Worm (Caenorhabditis elegans): ENCODE measurements around the gene sto-4.

DNA sequence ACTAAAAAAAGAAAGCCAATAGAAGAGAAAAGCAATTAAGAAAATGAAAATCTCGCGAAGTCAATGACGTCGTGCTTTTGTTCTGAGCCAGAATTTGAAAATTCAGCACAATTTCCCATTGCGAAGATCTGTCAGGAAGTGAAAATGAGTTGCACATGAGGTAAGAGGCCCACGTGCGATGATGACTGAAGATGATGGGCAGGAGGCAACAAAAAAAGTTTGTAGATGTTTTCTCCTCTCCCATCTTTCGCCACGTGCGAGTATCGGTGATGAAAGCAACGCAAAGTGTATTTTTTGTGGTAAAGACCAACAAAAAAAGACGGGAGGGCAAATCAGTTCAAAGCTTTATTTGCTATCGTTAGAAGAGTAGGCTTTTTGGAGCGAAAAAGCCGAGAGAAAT lies 18.1 kb downstream of the sto-4 start:
- TF ChIP-seq pha-4 (GFP tag; IDR thresholded peaks at IDR 0.05) (no peak), pha-4 (tag; optimal IDR thresholded peaks at IDR 0.05) (no peak), lin-13 (GFP tag; optimal IDR thresholded peaks at IDR 0.05) (no peak), snpc-4 (tag; optimal IDR thresholded peaks at IDR 0.05) (no peak), nhr-237 (tag; optimal IDR thresholded peaks at IDR 0.05) (no peak), aly-2 (tag; optimal IDR thresholded peaks at IDR 0.05) (no peak), unc-62 (GFP tag; optimal IDR thresholded peaks at IDR 0.05 in 1 of 2) (peak in 1 of 2 experiments; percentile 4), unc-62 (tag; optimal IDR thresholded peaks at IDR 0.05) (no peak)

Data from whole organism, L4 larva.